Fruit fly (Drosophila melanogaster) Kc167 (cell line): ENCODE measurements around the gene CG7888.

Experiments
- Myc ChIP-seq: fragments of >200 bp; optimal IDR thresholded peaks from 2 replicates; lab custom pipeline; 2017; ENCODE audit warnings: missing external identifiers
- Sin3A ChIP-seq: fragments of >200 bp; optimal IDR thresholded peaks from 2 replicates; lab custom pipeline; 2018; ENCODE audit warnings: missing external identifiers
- h ChIP-seq: fragments of >200 bp; optimal IDR thresholded peaks from 3 replicates; lab custom pipeline; 2018; ENCODE audit warnings: missing external identifiers
- insv ChIP-seq: fragments of >200 bp; optimal IDR thresholded peaks from 3 replicates; lab custom pipeline; 2018; ENCODE audit warnings: missing external identifiers
- psq ChIP-seq: fragments of >200 bp; optimal IDR thresholded peaks from 2 replicates; lab custom pipeline; 2017; ENCODE audit warnings: missing external identifiers
- ttk ChIP-seq: sonication (Bioruptor generic); optimal IDR thresholded peaks from 2 replicates; lab custom pipeline; 2017; ENCODE audit warnings: missing external identifiers

Gene CG7888

dm6 chr3L:11053843-11054242 lies at the start of gene CG7888:
CG7888 (plus strand) TSS chr3L:11054035.
- TF ChIP-seq insv (lab: Kevin White, UChicago) (no peak), Myc (no peak), psq (no peak), ttk (lab: Kevin White, UChicago) (no peak), h (no peak), Sin3A (lab: Kevin White, UChicago) (no peak)

dm6 chr3L:11004739-11005476 lies 48.9 kb upstream of the CG7888 start:
- TF ChIP-seq Myc, result no peak
- TF ChIP-seq insv (lab: Kevin White, UChicago), result no peak
- TF ChIP-seq h, result no peak
- no peak for TF ChIP-seq psq
- TF ChIP-seq ttk (lab: Kevin White, UChicago), result no peak
- TF ChIP-seq Sin3A (lab: Kevin White, UChicago), result no peak

- TF ChIP-seq Sin3A (lab: Kevin White, UChicago), result no peak
- no peak for TF ChIP-seq Myc
- no peak for TF ChIP-seq h
- TF ChIP-seq ttk (lab: Kevin White, UChicago), result no peak
- no peak for TF ChIP-seq psq
- no peak for TF ChIP-seq insv (lab: Kevin White, UChicago)
Measured at dm6 chr3L:11006433-11006832, 47.4 kb upstream of the CG7888 start.

- no peak for TF ChIP-seq psq
- no peak for TF ChIP-seq h
- TF ChIP-seq ttk (lab: Kevin White, UChicago), result no peak
- TF ChIP-seq Sin3A (lab: Kevin White, UChicago), result no peak
- TF ChIP-seq Myc, result no peak
- TF ChIP-seq insv (lab: Kevin White, UChicago), result no peak
Measured at dm6 chr3L:11007786-11008185, 46.0 kb upstream of the CG7888 start.

- TF ChIP-seq psq (no peak), h (no peak), Myc (no peak), Sin3A (lab: Kevin White, UChicago) (no peak), insv (lab: Kevin White, UChicago) (no peak), ttk (lab: Kevin White, UChicago) (no peak)
Measured at dm6 chr3L:11009000-11009794, 44.6 kb upstream of the CG7888 start, which contains the start of gene klu. klu (minus strand) TSS chr3L:11009188.

- TF ChIP-seq insv (lab: Kevin White, UChicago) (no peak), psq (no peak), Sin3A (lab: Kevin White, UChicago) (no peak), ttk (lab: Kevin White, UChicago) (no peak), Myc (no peak), h (no peak)
Measured at dm6 chr3L:11010410-11010827, 43.4 kb upstream of the CG7888 start.

- TF ChIP-seq Myc (no peak), psq (no peak), h (no peak), ttk (lab: Kevin White, UChicago) (no peak), insv (lab: Kevin White, UChicago) (no peak), Sin3A (lab: Kevin White, UChicago) (no peak)
Measured at dm6 chr3L:11011610-11012202, 42.1 kb upstream of the CG7888 start.

dm6 chr3L:11015203-11015602 lies 38.6 kb upstream of the CG7888 start:
- TF ChIP-seq psq, result no peak
- no peak for TF ChIP-seq insv (lab: Kevin White, UChicago)
- TF ChIP-seq ttk (lab: Kevin White, UChicago), result no peak
- no peak for TF ChIP-seq Sin3A (lab: Kevin White, UChicago)
- TF ChIP-seq Myc, result no peak
- no peak for TF ChIP-seq h

- TF ChIP-seq Sin3A (lab: Kevin White, UChicago) (no peak), ttk (lab: Kevin White, UChicago) (no peak), h (no peak), psq (no peak), Myc (no peak), insv (lab: Kevin White, UChicago) (no peak)
Measured at dm6 chr3L:11020058-11020457, 33.8 kb upstream of the CG7888 start.

- TF ChIP-seq ttk (lab: Kevin White, UChicago) (no peak), insv (lab: Kevin White, UChicago) (no peak), Sin3A (lab: Kevin White, UChicago) (no peak), psq (no peak), Myc (no peak)
Measured at dm6 chr3L:11021958-11022357, 31.9 kb upstream of the CG7888 start.

dm6 chr3L:11023235-11023634 lies 30.6 kb upstream of the CG7888 start, which contains the start of gene Fad2:
Fad2 (plus strand) TSS chr3L:11023535.
- TF ChIP-seq insv (lab: Kevin White, UChicago) (no peak), Sin3A (lab: Kevin White, UChicago) (no peak), psq (no peak), Myc (no peak), h (no peak), ttk (lab: Kevin White, UChicago) (no peak)

dm6 chr3L:11025261-11025660 lies 28.6 kb upstream of the CG7888 start, which contains the start of gene CG32079:
CG32079 (plus strand) TSS chr3L:11025561.
- TF ChIP-seq ttk (lab: Kevin White, UChicago) (no peak), insv (lab: Kevin White, UChicago) (no peak), h (no peak), Myc (no peak), psq (no peak), Sin3A (lab: Kevin White, UChicago) (no peak)
